Fruit fly (Drosophila melanogaster) whole organism, adult: Measurements from ENCODE around the gene MICU3.

Source experiments
- CG11617 ChIP-seq: fragments of 200-800 bp; sonication (Bioruptor generic); optimal IDR thresholded peaks from 2 replicates; lab custom pipeline; 2017; ENCODE audit warnings: mild to moderate bottlenecking, missing biosample characterization, missing genetic modification reagents, missing genetic modification characterization
- CG12768 ChIP-seq: fragments of 200-800 bp; sonication (Bioruptor generic); optimal IDR thresholded peaks from 2 replicates; lab custom pipeline; 2017; ENCODE audit warnings: missing biosample characterization, missing genetic modification characterization, mild to moderate bottlenecking, moderate library complexity, missing genetic modification reagents
- CG14711 ChIP-seq: fragments of 200-800 bp; sonication (Bioruptor generic); optimal IDR thresholded peaks from 2 replicates; lab custom pipeline; 2018; ENCODE audit warnings: missing biosample characterization, mild to moderate bottlenecking, missing genetic modification characterization, moderate library complexity
- CG1620 ChIP-seq: fragments of 200-800 bp; sonication (Bioruptor generic); optimal IDR thresholded peaks from 2 replicates; lab custom pipeline; 2016; ENCODE audit warnings: missing biosample characterization, missing genetic modification characterization
- CG33017 ChIP-seq: fragments of 200-800 bp; sonication (Bioruptor generic); optimal IDR thresholded peaks from 2 replicates; lab custom pipeline; 2018; ENCODE audit warnings: missing biosample characterization, mild to moderate bottlenecking, missing genetic modification characterization, moderate library complexity
- CG5204 ChIP-seq: fragments of 200-800 bp; sonication (Bioruptor generic); optimal IDR thresholded peaks from 2 replicates; lab custom pipeline; 2016; ENCODE audit warnings: missing biosample characterization, missing genetic modification characterization
- CG7045 ChIP-seq: fragments of 200-800 bp; sonication (Bioruptor generic); optimal IDR thresholded peaks from 2 replicates; lab custom pipeline; 2017; ENCODE audit warnings: missing biosample characterization, mild to moderate bottlenecking, missing genetic modification characterization
- CG7101 ChIP-seq: fragments of 200-800 bp; sonication (Bioruptor generic); optimal IDR thresholded peaks from 2 replicates; lab custom pipeline; 2018; ENCODE audit warnings: missing biosample characterization, mild to moderate bottlenecking, missing genetic modification characterization, moderate library complexity
- Clk ChIP-seq: fragments of 200-800 bp; sonication (Bioruptor generic); optimal IDR thresholded peaks from 2 replicates; lab custom pipeline; 2017; ENCODE audit warnings: missing biosample characterization, missing genetic modification characterization
- Crg-1 ChIP-seq: fragments of 200-800 bp; sonication (Bioruptor generic); optimal IDR thresholded peaks from 2 replicates; lab custom pipeline; 2016; ENCODE audit warnings: missing biosample characterization, missing genetic modification characterization
- Hr96 ChIP-seq: fragments of 200-800 bp; sonication (Bioruptor generic); optimal IDR thresholded peaks from 2 replicates; lab custom pipeline; 2016; ENCODE audit warnings: missing biosample characterization, missing genetic modification characterization
- Mnt ChIP-seq: fragments of 200-800 bp; sonication (Bioruptor generic); optimal IDR thresholded peaks from 2 replicates; lab custom pipeline; 2016; ENCODE audit warnings: missing biosample characterization, mild to moderate bottlenecking, missing genetic modification characterization
- bab1 ChIP-seq: fragments of 200-800 bp; sonication (Bioruptor generic); optimal IDR thresholded peaks from 3 replicates; lab custom pipeline; 2019; ENCODE audit warnings: missing biosample characterization, mild to moderate bottlenecking, missing genetic modification characterization, moderate library complexity
- cic ChIP-seq: fragments of 200-800 bp; sonication (Bioruptor generic); optimal IDR thresholded peaks from 2 replicates; lab custom pipeline; 2017; ENCODE audit warnings: missing biosample characterization, mild to moderate bottlenecking, missing genetic modification characterization, moderate library complexity
- cnc ChIP-seq, 2 experiments: fragments of >200 bp; optimal IDR thresholded peaks; 2 replicates each; lab custom pipeline; 2017
- kay ChIP-seq: fragments of 200-800 bp; sonication (Bioruptor generic); peaks from one replicate; lab custom pipeline; 2016; ENCODE audit warnings: missing biosample characterization, missing genetic modification characterization, borderline replicate concordance
- ovo ChIP-seq: fragments of 200-800 bp; sonication (Bioruptor generic); optimal IDR thresholded peaks from 2 replicates; lab custom pipeline; 2016; ENCODE audit warnings: missing biosample characterization, missing genetic modification characterization
- pad ChIP-seq: fragments of 200-800 bp; sonication (Bioruptor generic); optimal IDR thresholded peaks from 3 replicates; lab custom pipeline; 2017; ENCODE audit warnings: missing biosample characterization, missing genetic modification characterization, mild to moderate bottlenecking, moderate library complexity, missing genetic modification reagents
- tj ChIP-seq: fragments of 200-800 bp; sonication (Bioruptor generic); optimal IDR thresholded peaks from 3 replicates; lab custom pipeline; 2017; ENCODE audit warnings: missing biosample characterization, mild to moderate bottlenecking, missing genetic modification characterization, moderate library complexity
- toe ChIP-seq: fragments of 200-800 bp; sonication (Bioruptor generic); optimal IDR thresholded peaks from 2 replicates; lab custom pipeline; 2016; ENCODE audit warnings: missing biosample characterization, missing genetic modification characterization

MICU3 gene

dm6 chr3R:19879470-19880052, 32.5 kb downstream of the MICU3 start, which contains the start of gene Ask1:
Ask1 (plus strand) TSS chr3R:19879719.
- peak; percentile 39 for TF ChIP-seq bab1
- no peak for TF ChIP-seq CG1620 (GFP tag; lab: Kevin White, UChicago)

DNA sequence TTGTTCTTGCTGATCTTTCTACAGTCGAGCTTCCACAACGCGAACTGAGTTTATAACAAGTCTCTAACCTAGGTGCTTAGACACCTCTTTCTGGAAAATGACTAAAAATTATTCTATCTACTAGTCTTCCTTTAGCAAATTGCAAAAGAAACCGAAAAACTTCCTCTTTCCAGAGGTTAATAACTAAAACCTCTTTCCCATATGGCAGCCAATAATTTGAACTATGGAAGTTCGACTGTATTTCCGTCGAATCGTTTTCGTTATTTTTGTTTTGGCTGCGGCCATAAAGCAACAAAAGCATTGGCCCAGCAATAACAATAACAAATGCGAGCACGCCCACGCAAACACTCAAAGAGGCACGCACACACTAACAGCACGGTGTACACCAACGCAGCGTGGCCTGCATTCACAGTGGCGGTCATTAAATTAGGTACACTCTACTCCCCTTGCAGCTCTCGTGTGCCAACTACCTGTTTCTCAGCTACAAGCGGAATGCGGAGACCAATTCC, 33.4 kb downstream of the MICU3 start:
- TF ChIP-seq CG11617 (peak; percentile 62), toe (no peak), CG33017 (tag; lab: Kevin White, UChicago) (peak; percentile 59), CG7045 (GFP tag; lab: Kevin White, UChicago) (no peak), CG12768 (peak; percentile 52), CG5204 (GFP tag; lab: Kevin White, UChicago) (no peak), Hr96 (GFP tag; lab: Kevin White, UChicago) (peak; percentile 37), Crg-1 (GFP tag; lab: Kevin White, UChicago) (peak; percentile 26), pad (peak; percentile 52), Clk (GFP tag; lab: Kevin White, UChicago) (no peak), cnc (optimal IDR thresholded peaks at IDR 0.05; lab: Kevin White, UChicago) (no peak), bab1 (peak; percentile 74), cic (GFP tag; lab: Kevin White, UChicago) (no peak), kay (GFP tag; lab: Kevin White, UChicago) (no peak), ovo (GFP tag; lab: Kevin White, UChicago) (no peak), tj (GFP tag; lab: Kevin White, UChicago) (peak; percentile 11), CG14711 (peak; percentile 35), CG7101 (tag; lab: Kevin White, UChicago) (peak; percentile 66), CG1620 (GFP tag; lab: Kevin White, UChicago) (peak; percentile 18), Mnt (GFP tag; lab: Kevin White, UChicago) (peak; percentile 61)

DNA sequence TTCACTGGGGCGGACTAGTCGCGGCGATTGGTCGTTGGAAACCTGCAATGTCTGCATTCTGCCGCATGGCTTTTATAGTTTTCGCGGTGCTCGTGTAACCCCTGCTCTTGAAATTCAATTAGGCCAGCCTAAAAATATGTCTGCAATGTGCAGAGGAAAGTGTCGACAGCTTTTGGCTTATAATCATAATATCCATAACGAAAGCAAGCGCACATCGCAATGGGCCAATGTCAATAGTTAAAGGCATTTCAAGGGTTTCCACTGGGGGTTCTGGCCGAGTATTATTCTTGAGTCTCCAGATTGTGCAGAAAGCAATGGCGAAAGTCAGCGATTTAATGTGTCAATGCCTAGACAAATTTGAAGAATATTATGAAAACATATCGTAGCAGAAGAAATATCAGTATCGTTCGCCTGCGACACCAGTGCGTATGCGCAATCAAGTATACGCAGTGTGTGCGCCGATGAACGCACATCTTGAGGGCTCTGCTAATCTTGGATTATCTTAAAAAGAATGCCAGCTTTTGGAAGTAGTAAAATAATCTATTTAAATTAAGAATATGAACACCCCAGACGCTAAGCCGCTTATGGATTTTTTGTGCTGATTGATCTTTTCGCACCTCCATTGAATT, 41.2 kb downstream of the MICU3 start, which contains the start of gene ninaE:
TSS of gene ninaE (minus strand) at position 51 of the 629 bp plus-strand sequence.
- TF ChIP-seq CG12768 (no peak), CG33017 (tag; lab: Kevin White, UChicago) (no peak), bab1 (no peak), Mnt (GFP tag; lab: Kevin White, UChicago) (no peak), Hr96 (GFP tag; lab: Kevin White, UChicago) (no peak), CG7101 (tag; lab: Kevin White, UChicago) (no peak), CG14711 (no peak), ovo (GFP tag; lab: Kevin White, UChicago) (no peak), CG1620 (GFP tag; lab: Kevin White, UChicago) (no peak), cnc (optimal IDR thresholded peaks at IDR 0.05; lab: Kevin White, UChicago) (no peak), CG7045 (GFP tag; lab: Kevin White, UChicago) (no peak), kay (GFP tag; lab: Kevin White, UChicago) (no peak), toe (no peak)

DNA sequence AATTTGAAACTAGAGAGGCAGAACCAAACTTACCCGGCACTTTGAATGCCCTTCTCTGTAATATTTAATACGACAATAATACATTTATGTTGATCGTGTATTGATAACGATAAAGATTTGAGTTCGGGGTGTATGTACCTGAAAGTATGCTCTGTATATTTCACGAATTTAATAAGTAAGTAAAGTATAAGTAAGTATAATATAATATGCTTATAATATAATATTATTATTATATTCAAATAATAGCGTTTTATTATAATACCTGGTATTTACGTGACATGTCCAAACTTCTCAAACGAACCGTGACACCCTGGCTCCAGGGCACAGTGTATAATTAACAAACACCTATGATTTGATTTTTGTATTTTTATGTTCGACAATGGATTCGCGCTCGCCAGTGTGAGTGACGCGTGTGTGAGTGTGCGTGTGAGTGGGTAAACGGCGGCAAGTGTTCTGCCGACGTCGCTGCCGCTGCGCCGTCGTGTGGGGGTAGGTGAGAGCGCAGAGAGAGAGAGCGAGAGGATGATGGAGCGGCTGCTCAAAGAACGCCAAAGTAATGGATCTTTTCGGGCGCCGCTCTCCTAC, 42.6 kb downstream of the MICU3 start:
- TF ChIP-seq Hr96 (GFP tag; lab: Kevin White, UChicago) (no peak), CG33017 (tag; lab: Kevin White, UChicago) (peak; percentile 15), pad (no peak), cnc (optimal IDR thresholded peaks at IDR 0.05; lab: Kevin White, UChicago) (no peak), CG1620 (GFP tag; lab: Kevin White, UChicago) (no peak), CG5204 (GFP tag; lab: Kevin White, UChicago) (no peak), Mnt (GFP tag; lab: Kevin White, UChicago) (no peak), CG7101 (tag; lab: Kevin White, UChicago) (peak; percentile 8), CG7045 (GFP tag; lab: Kevin White, UChicago) (no peak), kay (GFP tag; lab: Kevin White, UChicago) (no peak), toe (no peak), CG11617 (no peak), CG12768 (peak; percentile 12), ovo (GFP tag; lab: Kevin White, UChicago) (no peak), bab1 (no peak), CG14711 (peak; percentile 52), tj (GFP tag; lab: Kevin White, UChicago) (no peak), Clk (GFP tag; lab: Kevin White, UChicago) (no peak), cic (GFP tag; lab: Kevin White, UChicago) (no peak)

dm6 chr3R:19890340-19890998, 43.4 kb downstream of the MICU3 start, which contains the start of gene CG4733:
CG4733 (plus strand) TSS chr3R:19890689.
- TF ChIP-seq kay (GFP tag; lab: Kevin White, UChicago) (no peak), tj (GFP tag; lab: Kevin White, UChicago) (peak; percentile 7), Crg-1 (GFP tag; lab: Kevin White, UChicago) (no peak), pad (peak; percentile 2), Hr96 (GFP tag; lab: Kevin White, UChicago) (no peak), CG5204 (GFP tag; lab: Kevin White, UChicago) (peak; percentile 55), CG33017 (tag; lab: Kevin White, UChicago) (no peak), Mnt (GFP tag; lab: Kevin White, UChicago) (no peak), CG11617 (no peak), bab1 (no peak), CG14711 (no peak), toe (peak; percentile 20), ovo (GFP tag; lab: Kevin White, UChicago) (peak; percentile 33), CG7101 (tag; lab: Kevin White, UChicago) (peak; percentile 30), CG12768 (no peak), CG1620 (GFP tag; lab: Kevin White, UChicago) (no peak), CG7045 (GFP tag; lab: Kevin White, UChicago) (no peak)
